Fruit fly (Drosophila melanogaster) whole organism, pupa: ENCODE results near the gene CG10283.
A peak's percentile ranks its signal among the peaks of the same experiment; 100 is the strongest.

ENCODE experiments used
- CG12605 ChIP-seq: fragments of 200-800 bp; sonication (Bioruptor generic); IDR thresholded peaks from 2 replicates; pipeline ENCODE4 v1.3.6; 2022; ENCODE audit warnings: missing biosample characterization, missing genetic modification characterization
- CG32121 ChIP-seq: fragments of 200-800 bp; sonication (Bioruptor generic); IDR thresholded peaks from 2 replicates; pipeline ENCODE4 v1.3.6; 2022; ENCODE audit warnings: missing biosample characterization, missing genetic modification characterization
- CG34367 ChIP-seq: fragments of 200-800 bp; sonication (Bioruptor generic); optimal IDR thresholded peaks from 2 replicates; lab custom pipeline; 2018; ENCODE audit warnings: missing biosample characterization, mild to moderate bottlenecking, missing genetic modification characterization
- CG4496 ChIP-seq: fragments of 200-800 bp; sonication (Bioruptor generic); IDR thresholded peaks from 3 replicates; pipeline ENCODE4 v1.3.6; 2022; ENCODE audit warnings: missing biosample characterization, missing genetic modification characterization
- CG8301 ChIP-seq: fragments of 200-800 bp; sonication (Bioruptor generic); optimal IDR thresholded peaks from 2 replicates; lab custom pipeline; 2018; ENCODE audit warnings: missing biosample characterization, mild to moderate bottlenecking, missing genetic modification characterization
- CG9948 ChIP-seq: fragments of 200-800 bp; sonication (Bioruptor generic); optimal IDR thresholded peaks from 2 replicates; lab custom pipeline; 2018; ENCODE audit warnings: missing biosample characterization, mild to moderate bottlenecking, missing genetic modification characterization, moderate library complexity
- D1 ChIP-seq: fragments of 200-800 bp; sonication (Bioruptor generic); optimal IDR thresholded peaks from 2 replicates; lab custom pipeline; 2018; ENCODE audit warnings: missing biosample characterization, mild to moderate bottlenecking, missing genetic modification characterization, moderate library complexity
- EcR ChIP-seq: fragments of 200-800 bp; sonication (Bioruptor generic); optimal IDR thresholded peaks from 3 replicates; lab custom pipeline; 2019; ENCODE audit warnings: missing biosample characterization, missing genetic modification characterization, mild to moderate bottlenecking, moderate library complexity, missing genetic modification reagents
- Ets98B ChIP-seq: fragments of 200-800 bp; sonication (Bioruptor generic); IDR thresholded peaks from 2 replicates; pipeline ENCODE4 v1.3.6; 2022; ENCODE audit warnings: missing biosample characterization, missing genetic modification characterization
- gl ChIP-seq: fragments of 200-800 bp; sonication (Bioruptor generic); optimal IDR thresholded peaks from 2 replicates; lab custom pipeline; 2018; ENCODE audit warnings: missing biosample characterization, mild to moderate bottlenecking, missing genetic modification characterization

DNA sequence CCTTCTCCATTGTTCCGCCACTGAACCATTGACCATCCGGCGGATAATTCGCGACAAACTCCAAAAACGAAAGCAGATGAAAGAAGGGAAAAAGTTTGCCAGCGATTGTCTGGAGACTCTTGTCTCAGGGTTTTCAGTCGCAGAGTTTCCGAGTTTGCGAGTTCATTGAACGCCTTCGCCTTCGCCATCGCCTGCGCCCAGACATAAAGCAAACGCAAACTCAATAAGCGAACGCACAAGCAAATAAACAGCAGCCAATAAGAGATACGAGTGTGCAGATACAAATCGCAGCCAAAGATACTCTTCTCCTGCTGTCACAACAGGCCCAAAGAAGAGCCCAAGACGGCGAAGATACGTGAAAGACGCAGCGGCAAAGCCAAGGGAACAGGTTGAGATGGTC lies 17.6 kb downstream of the CG10283 start:
- TF ChIP-seq gl (tag; lab: Kevin White, UChicago) (no peak), Ets98B (GFP tag; lab: Robert Waterston, UW) (no peak), CG12605 (no peak), CG8301 (no peak), CG9948 (tag; lab: Kevin White, UChicago) (no peak), CG4496 (GFP tag; lab: Robert Waterston, UW) (no peak), CG34367 (tag; lab: Kevin White, UChicago) (no peak), EcR (peak; percentile 77), D1 (no peak), CG32121 (no peak)
